Worm (Caenorhabditis elegans) whole organism, L4 larva: ENCODE results near the gene srt-11.

Experiments used
- F37D6.2 ChIP-seq: sonication (generic microtip); optimal IDR thresholded peaks from 2 replicates; lab custom pipeline; 2016; ENCODE audit warnings: mild to moderate bottlenecking, missing genetic modification characterization, missing compliant biosample characterization
- R02D3.7 ChIP-seq: fragments of 150-350 bp; sonication (generic microtip); optimal IDR thresholded peaks from 3 replicates; lab custom pipeline; 2014; ENCODE audit warnings: missing biosample characterization, missing genetic modification characterization
- T20F7.1 ChIP-seq: fragments of 200-800 bp; sonication (Bioruptor generic); optimal IDR thresholded peaks from 2 replicates; lab custom pipeline; 2018; ENCODE audit warnings: mild to moderate bottlenecking, missing genetic modification characterization, missing compliant biosample characterization
- Y105C5A.15 ChIP-seq: fragments of 200-800 bp; sonication (Bioruptor generic); IDR thresholded peaks from 2 replicates; pipeline ENCODE4 v1.3.6; 2022; ENCODE audit warnings: missing genetic modification characterization, missing compliant biosample characterization
- Y48G9A.11 ChIP-seq: fragments of 200-800 bp; sonication (Bioruptor generic); IDR thresholded peaks from 2 replicates; pipeline ENCODE4 v1.3.6; 2022; ENCODE audit warnings: missing genetic modification reagents, missing genetic modification characterization, missing compliant biosample characterization
- Y5F2A.4 ChIP-seq: fragments of 200-800 bp; sonication (Bioruptor generic); optimal IDR thresholded peaks from 2 replicates; lab custom pipeline; 2018; ENCODE audit warnings: mild to moderate bottlenecking, missing genetic modification characterization, missing compliant biosample characterization
- Y75B8A.6 ChIP-seq: fragments of 200-800 bp; sonication (Bioruptor generic); IDR thresholded peaks from 2 replicates; pipeline ENCODE4 v1.3.6; 2022; ENCODE audit warnings: missing genetic modification reagents, missing genetic modification characterization, missing compliant biosample characterization
- aly-2 ChIP-seq: sonication (generic microtip); optimal IDR thresholded peaks from 2 replicates; lab custom pipeline; 2018; ENCODE audit warnings: missing biosample characterization, missing genetic modification characterization
- ama-1 ChIP-seq: fragments of 150-350 bp; optimal IDR thresholded peaks from 2 replicates; lab custom pipeline; 2014; ENCODE audit warnings: inconsistent platforms, mixed read lengths
- arid-1 ChIP-seq: fragments of 200-800 bp; sonication (Bioruptor generic); conservative IDR thresholded peaks from 2 replicates; pipeline ENCODE4 v1.3.6; 2022; ENCODE audit warnings: missing genetic modification reagents, missing genetic modification characterization, missing compliant biosample characterization
- ceh-32 ChIP-seq: sonication (generic microtip); optimal IDR thresholded peaks from 2 replicates; lab custom pipeline; 2016; ENCODE audit warnings: mild to moderate bottlenecking, missing genetic modification characterization, missing compliant biosample characterization; ENCODE audit not compliant: poor library complexity
- ceh-44 ChIP-seq: fragments of 200-800 bp; sonication (Bioruptor generic); IDR thresholded peaks from 2 replicates; pipeline ENCODE4 v1.3.6; 2022; ENCODE audit warnings: missing genetic modification reagents, missing genetic modification characterization, missing compliant biosample characterization
- ceh-82 ChIP-seq: sonication (generic microtip); optimal IDR thresholded peaks from 2 replicates; lab custom pipeline; 2017; ENCODE audit warnings: missing biosample characterization, missing genetic modification characterization
- cey-2 ChIP-seq: sonication (generic microtip); optimal IDR thresholded peaks from 3 replicates; lab custom pipeline; 2017; ENCODE audit warnings: missing genetic modification characterization, mild to moderate bottlenecking, missing compliant biosample characterization, antibody characterized with exemption, borderline replicate concordance; ENCODE audit not compliant: insufficient read depth
- daf-16 ChIP-seq, 3 experiments: sonication (generic microtip); optimal IDR thresholded peaks; 2 replicates each; lab custom pipeline; 2016 to 2017; ENCODE audit warnings: missing genetic modification characterization in 3 of 3, missing genetic modification reagents in 3 of 3, mild to moderate bottlenecking in 2 of 3, missing compliant biosample characterization in 2 of 3, missing biosample characterization in 1 of 3, moderate library complexity in 1 of 3
- daf-8 ChIP-seq: fragments of 200-800 bp; sonication (Bioruptor generic); IDR thresholded peaks from 2 replicates; pipeline ENCODE4 v1.3.6; 2022; ENCODE audit warnings: missing genetic modification characterization, missing compliant biosample characterization
- dmd-6 ChIP-seq: fragments of 200-800 bp; sonication (Bioruptor generic); IDR thresholded peaks from 2 replicates; pipeline ENCODE4 v1.3.6; 2022; ENCODE audit warnings: missing genetic modification reagents, missing genetic modification characterization, missing compliant biosample characterization
- dmd-8 ChIP-seq: fragments of 200-800 bp; sonication (Bioruptor generic); IDR thresholded peaks from 2 replicates; pipeline ENCODE4 v1.3.6; 2022; ENCODE audit warnings: missing genetic modification characterization, missing compliant biosample characterization
- dmd-9 ChIP-seq: fragments of 200-800 bp; sonication (Bioruptor generic); IDR thresholded peaks from 2 replicates; pipeline ENCODE4 v1.3.6; 2022; ENCODE audit warnings: missing genetic modification reagents, missing genetic modification characterization, missing compliant biosample characterization
- dpl-1 ChIP-seq: fragments of 150-350 bp; optimal IDR thresholded peaks from 2 replicates; lab custom pipeline; 2014; ENCODE audit warnings: missing biosample characterization, missing genetic modification reagents, missing genetic modification characterization
- dve-1 ChIP-seq: sonication (generic microtip); optimal IDR thresholded peaks from 2 replicates; lab custom pipeline; 2017; ENCODE audit warnings: antibody characterized with exemption, mild to moderate bottlenecking, missing genetic modification characterization, missing compliant biosample characterization; ENCODE audit not compliant: insufficient read depth
- egl-43 ChIP-seq: fragments of 200-800 bp; sonication (Bioruptor generic); IDR thresholded peaks from 2 replicates; pipeline ENCODE4 v1.3.6; 2022; ENCODE audit warnings: missing genetic modification reagents, missing genetic modification characterization, missing compliant biosample characterization
- gei-8 ChIP-seq: fragments of 200-800 bp; sonication (Bioruptor generic); optimal IDR thresholded peaks from 2 replicates; lab custom pipeline; 2018; ENCODE audit warnings: mild to moderate bottlenecking, missing genetic modification characterization, missing compliant biosample characterization
- hif-1 ChIP-seq, 2 experiments: sonication (generic microtip); optimal IDR thresholded peaks; 2 replicates each; lab custom pipeline; 2016 to 2017; ENCODE audit warnings: missing compliant biosample characterization in 2 of 2, missing genetic modification characterization in 2 of 2, missing genetic modification reagents in 2 of 2, missing genotype in 2 of 2, mild to moderate bottlenecking in 1 of 2
- hlh-11 ChIP-seq: fragments of 200-800 bp; sonication (Bioruptor generic); optimal IDR thresholded peaks from 2 replicates; lab custom pipeline; 2018; ENCODE audit warnings: mild to moderate bottlenecking, missing genetic modification characterization, missing compliant biosample characterization
- hmg-1.1 ChIP-seq: fragments of 200-800 bp; sonication (Bioruptor generic); IDR thresholded peaks from 2 replicates; pipeline ENCODE4 v1.3.6; 2022; ENCODE audit warnings: missing genetic modification reagents, missing genetic modification characterization, missing compliant biosample characterization
- jun-1 ChIP-seq: fragments of 150-350 bp; optimal IDR thresholded peaks from 2 replicates; lab custom pipeline; 2014; ENCODE audit warnings: missing biosample characterization, missing genetic modification reagents, missing genetic modification characterization
- lim-7 ChIP-seq: fragments of 200-800 bp; sonication (Bioruptor generic); IDR thresholded peaks from 2 replicates; pipeline ENCODE4 v1.3.6; 2022; ENCODE audit warnings: missing genetic modification characterization, missing compliant biosample characterization
- lin-13 ChIP-seq: fragments of 150-350 bp; optimal IDR thresholded peaks from 2 replicates; lab custom pipeline; 2014; ENCODE audit warnings: missing biosample characterization, missing genetic modification reagents, missing genetic modification characterization
- lin-29 ChIP-seq: fragments of 200-800 bp; sonication (Bioruptor generic); IDR thresholded peaks from 2 replicates; pipeline ENCODE4 v1.3.6; 2022; ENCODE audit warnings: missing genetic modification reagents, missing genetic modification characterization, missing compliant biosample characterization
- lsy-2 ChIP-seq, 2 experiments: fragments of 150-350 bp in 1 of 2; sonication (generic microtip) in 1 of 2; optimal IDR thresholded peaks; 2 replicates each; lab custom pipeline; 2014 to 2017; ENCODE audit warnings: missing biosample characterization in 2 of 2, missing genetic modification characterization in 2 of 2
- madf-5 ChIP-seq, 2 experiments: fragments of 200-800 bp; sonication (Bioruptor generic); IDR thresholded peaks; 2 replicates each; pipeline ENCODE4 v1.3.6; 2022; ENCODE audit warnings: missing compliant biosample characterization in 2 of 2, missing genetic modification characterization in 2 of 2
- madf-9 ChIP-seq: fragments of 200-800 bp; sonication (Bioruptor generic); conservative IDR thresholded peaks from 2 replicates; pipeline ENCODE4 v1.3.6; 2022; ENCODE audit warnings: missing genetic modification reagents, missing genetic modification characterization, missing compliant biosample characterization
- mdl-1 ChIP-seq, 2 experiments: fragments of 150-350 bp in 1 of 2; sonication (generic microtip) in 1 of 2; optimal IDR thresholded peaks; 2 replicates each; lab custom pipeline; 2014 to 2017; ENCODE audit warnings: missing biosample characterization in 2 of 2, missing genetic modification characterization in 2 of 2
- mdt-29 ChIP-seq: fragments of 200-800 bp; sonication (Bioruptor generic); IDR thresholded peaks from 2 replicates; pipeline ENCODE4 v1.3.6; 2022; ENCODE audit warnings: missing genetic modification reagents, missing genetic modification characterization, missing compliant biosample characterization
- mxl-3 ChIP-seq: fragments of 200-800 bp; sonication (Bioruptor generic); optimal IDR thresholded peaks from 2 replicates; lab custom pipeline; 2018; ENCODE audit warnings: mild to moderate bottlenecking, missing genetic modification characterization, missing compliant biosample characterization
- nhr-6 ChIP-seq: fragments of 150-350 bp; optimal IDR thresholded peaks from 2 replicates; lab custom pipeline; 2014; ENCODE audit warnings: missing biosample characterization, missing genetic modification characterization
- nhr-76 ChIP-seq: fragments of 150-350 bp; optimal IDR thresholded peaks from 2 replicates; lab custom pipeline; 2014; ENCODE audit warnings: missing biosample characterization, missing genetic modification characterization
- nhr-77 ChIP-seq: fragments of 150-350 bp; optimal IDR thresholded peaks from 2 replicates; lab custom pipeline; 2014; ENCODE audit warnings: missing biosample characterization, missing genetic modification characterization
- php-3 ChIP-seq: fragments of 200-800 bp; sonication (Bioruptor generic); IDR thresholded peaks from 2 replicates; pipeline ENCODE4 v1.3.6; 2022; ENCODE audit warnings: missing genetic modification reagents, missing genetic modification characterization, missing compliant biosample characterization
- rbr-2 ChIP-seq: sonication (generic microtip); optimal IDR thresholded peaks from 2 replicates; lab custom pipeline; 2016; ENCODE audit warnings: missing genotype, missing genetic modification characterization, missing compliant biosample characterization
- skn-1 ChIP-seq: fragments of 150-350 bp; optimal IDR thresholded peaks from 2 replicates; lab custom pipeline; 2014; ENCODE audit warnings: missing biosample characterization, missing genetic modification characterization
- snpc-1.2 ChIP-seq: fragments of 200-800 bp; sonication (Bioruptor generic); IDR thresholded peaks from 2 replicates; pipeline ENCODE4 v1.3.6; 2022; ENCODE audit warnings: missing genetic modification reagents, missing genetic modification characterization, missing compliant biosample characterization
- snpc-4 ChIP-seq: fragments of 150-350 bp; optimal IDR thresholded peaks from 2 replicates; lab custom pipeline; 2014; ENCODE audit warnings: missing biosample characterization, missing genetic modification characterization
- tag-97 ChIP-seq: fragments of 200-800 bp; sonication (Bioruptor generic); IDR thresholded peaks from 2 replicates; pipeline ENCODE4 v1.3.6; 2022; ENCODE audit warnings: missing genetic modification characterization, missing compliant biosample characterization
- tra-1 ChIP-seq: fragments of 200-800 bp; sonication (Bioruptor generic); IDR thresholded peaks from 2 replicates; pipeline ENCODE4 v1.3.6; 2022; ENCODE audit warnings: missing genetic modification reagents, missing genetic modification characterization, missing compliant biosample characterization
- zfp-3 ChIP-seq: fragments of 200-800 bp; sonication (Bioruptor generic); conservative IDR thresholded peaks from 2 replicates; pipeline ENCODE4 v1.3.6; 2022; ENCODE audit warnings: missing genetic modification reagents, missing genetic modification characterization, missing compliant biosample characterization
- zip-2 ChIP-seq: fragments of 150-350 bp; optimal IDR thresholded peaks from 2 replicates; lab custom pipeline; 2014; ENCODE audit warnings: missing biosample characterization, missing genetic modification characterization
- ztf-11 ChIP-seq: fragments of 150-350 bp; optimal IDR thresholded peaks from 2 replicates; lab custom pipeline; 2014; ENCODE audit warnings: missing biosample characterization, missing genetic modification characterization
- ztf-7 ChIP-seq: fragments of 150-350 bp; optimal IDR thresholded peaks from 2 replicates; lab custom pipeline; 2014; ENCODE audit warnings: missing biosample characterization, missing genetic modification characterization

The srt-11 gene

DNA sequence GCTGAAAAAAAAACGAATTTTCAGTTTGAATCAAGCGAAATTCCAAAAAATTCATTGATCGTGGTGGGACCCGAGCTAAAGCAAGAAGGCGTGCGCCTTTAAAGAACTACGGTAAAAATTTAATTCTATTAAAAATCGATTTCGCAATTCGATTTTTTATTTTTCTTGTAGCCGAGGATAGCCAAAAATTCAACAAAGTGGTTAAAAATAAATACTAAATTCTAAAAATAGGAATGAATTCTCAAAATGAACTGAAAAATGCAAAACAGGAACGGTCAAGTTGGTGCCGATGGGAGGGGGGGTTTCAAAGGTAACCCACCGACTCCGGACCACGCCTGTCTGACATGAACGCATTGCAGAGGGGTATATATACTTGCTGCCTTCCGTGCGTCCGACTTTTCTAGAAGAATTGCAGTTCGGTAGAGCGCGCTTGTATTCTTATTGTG lies 4.7 kb upstream of the srt-11 start:
- TF ChIP-seq F37D6.2 (tag; lab: Kevin White, UChicago) (peak; percentile 72), aly-2 (no peak), mdl-1 (tag; optimal IDR thresholded peaks at IDR 0.05; lab: Kevin White, UChicago) (no peak), R02D3.7 (no peak), ama-1 (lab: Kevin White, UChicago) (no peak), hlh-11 (peak; percentile 47), lin-13 (GFP tag; lab: Kevin White, UChicago) (peak; percentile 48), daf-16 (GFP tag; optimal IDR thresholded peaks at IDR 0.05; lab: Kevin White, UChicago) (peak in 1 of 2 experiments; percentile 33), daf-16 (tag; optimal IDR thresholded peaks at IDR 0.05; lab: Kevin White, UChicago) (peak; percentile 28), tra-1 (no peak), ceh-32 (tag; lab: Kevin White, UChicago) (no peak), snpc-4 (peak; percentile 87), nhr-77 (tag; lab: Kevin White, UChicago) (peak; percentile 54), madf-5 (GFP tag; IDR thresholded peaks at IDR 0.05; lab: Robert Waterston, UW) (no peak), Y48G9A.11 (GFP tag; lab: Robert Waterston, UW) (peak; percentile 53; the same call in 1 of the 2 replicates), dmd-8 (peak; percentile 59; the same call in 1 of the 2 replicates), hmg-1.1 (GFP tag; lab: Robert Waterston, UW) (peak; percentile 77), Y105C5A.15 (GFP tag; lab: Robert Waterston, UW) (no peak), cey-2 (tag; lab: Kevin White, UChicago) (no peak), zip-2 (tag; lab: Kevin White, UChicago) (peak; percentile 39), mdt-29 (GFP tag; lab: Robert Waterston, UW) (peak; percentile 50; the same call in 1 of the 2 replicates), ceh-82 (no peak), jun-1 (tag; lab: Kevin White, UChicago) (no peak), nhr-6 (no peak), nhr-76 (tag; lab: Kevin White, UChicago) (no peak), ztf-11 (tag; lab: Kevin White, UChicago) (no peak), lin-29 (GFP tag; lab: Robert Waterston, UW) (no peak), lim-7 (GFP tag; lab: Robert Waterston, UW) (peak; percentile 59; the same call in 1 of the 2 replicates), daf-8 (GFP tag; lab: Robert Waterston, UW) (no peak), egl-43 (GFP tag; lab: Robert Waterston, UW) (peak; percentile 68), arid-1 (GFP tag; lab: Robert Waterston, UW) (peak; percentile 63), T20F7.1 (no peak), snpc-1.2 (no peak), Y5F2A.4 (no peak), ceh-44 (GFP tag; lab: Robert Waterston, UW) (peak; percentile 57; the same call in 1 of the 2 replicates), php-3 (no peak; the same call in 1 of the 2 replicates), dve-1 (tag; lab: Kevin White, UChicago) (peak; percentile 76), dmd-9 (GFP tag; lab: Robert Waterston, UW) (no peak), dmd-6 (GFP tag; lab: Robert Waterston, UW) (peak; percentile 61), gei-8 (no peak), Y75B8A.6 (GFP tag; lab: Robert Waterston, UW) (no peak), hif-1 (tag; optimal IDR thresholded peaks at IDR 0.05; lab: Kevin White, UChicago) (peak in 1 of 2 experiments; percentile 22), tag-97 (no peak), rbr-2 (tag; lab: Kevin White, UChicago) (peak; percentile 64), dpl-1 (peak; percentile 68), zfp-3 (GFP tag; lab: Robert Waterston, UW) (peak; percentile 65; the same call in 1 of the 2 replicates), lsy-2 (tag; optimal IDR thresholded peaks at IDR 0.05; lab: Kevin White, UChicago) (peak in 1 of 2 experiments; percentile 75), madf-9 (GFP tag; lab: Robert Waterston, UW) (0 out of 2 replicates have a peak, but pooled peaks have one; percentile 63), ztf-7 (tag; lab: Kevin White, UChicago) (peak; percentile 39), skn-1 (tag; lab: Kevin White, UChicago) (no peak), mxl-3 (GFP tag; lab: Kevin White, UChicago) (peak; percentile 26)
